Worm (Caenorhabditis elegans) whole organism, L1 larva: Measurements from ENCODE around the gene srbc-23.

Experiments
- Y116A8C.19 ChIP-seq: sonication (generic microtip); optimal IDR thresholded peaks from 2 replicates; lab custom pipeline; 2016; ENCODE audit warnings: missing compliant biosample characterization, missing genetic modification characterization, borderline replicate concordance
- fkh-10 ChIP-seq: sonication (generic microtip); optimal IDR thresholded peaks from 2 replicates; lab custom pipeline; 2017; ENCODE audit warnings: missing biosample characterization, missing genetic modification reagents, missing genetic modification characterization
- hlh-17 ChIP-seq: fragments of 200-800 bp; sonication (Bioruptor generic); optimal IDR thresholded peaks from 2 replicates; lab custom pipeline; 2018; ENCODE audit warnings: missing genetic modification characterization, mild to moderate bottlenecking, missing compliant biosample characterization, moderate library complexity, borderline replicate concordance
- lin-39 ChIP-seq: fragments of 150-350 bp; optimal IDR thresholded peaks from 2 replicates; lab custom pipeline; 2014; ENCODE audit warnings: missing biosample characterization, missing genetic modification reagents, missing genetic modification characterization
- mep-1 ChIP-seq: fragments of 150-350 bp; optimal IDR thresholded peaks from 2 replicates; lab custom pipeline; 2014; ENCODE audit warnings: missing biosample characterization, missing genetic modification characterization
- nhr-28 ChIP-seq: fragments of 150-350 bp; optimal IDR thresholded peaks from 2 replicates; lab custom pipeline; 2014; ENCODE audit warnings: missing biosample characterization, missing genetic modification characterization
- snpc-4 ChIP-seq: fragments of 150-350 bp; optimal IDR thresholded peaks from 2 replicates; lab custom pipeline; 2014; ENCODE audit warnings: missing biosample characterization, missing genetic modification characterization
- tbx-2 ChIP-seq: sonication (generic microtip); optimal IDR thresholded peaks from 2 replicates; lab custom pipeline; 2016; ENCODE audit warnings: missing genetic modification characterization, missing compliant biosample characterization
- unc-62 ChIP-seq: fragments of 150-350 bp; optimal IDR thresholded peaks from 2 replicates; lab custom pipeline; 2014; ENCODE audit warnings: missing biosample characterization, missing genetic modification reagents, missing genetic modification characterization

- TF ChIP-seq nhr-28 (tag; lab: Kevin White, UChicago) (no peak), tbx-2 (tag; lab: Kevin White, UChicago) (no peak), fkh-10 (GFP tag; lab: Kevin White, UChicago) (no peak), hlh-17 (GFP tag; lab: Kevin White, UChicago) (no peak), mep-1 (tag; lab: Kevin White, UChicago) (no peak), lin-39 (tag; lab: Kevin White, UChicago) (no peak), Y116A8C.19 (no peak), unc-62 (GFP tag; lab: Kevin White, UChicago) (no peak), snpc-4 (no peak)
These were observed 37.0 kb downstream of the srbc-23 start for ce11 chrV:2190383-2190782.
